Fruit fly (Drosophila melanogaster): ENCODE data around the gene CG9515.

dm6 chr2L:8937003-8937402 is 6.1 kb downstream of the CG9515 start, which contains the start of gene Tsp29Fb:
- TF ChIP-seq kay (GFP tag; optimal IDR thresholded peaks at IDR 0.05) (no peak), Dll (GFP tag; IDR thresholded peaks at IDR 0.05; ENCODE audit: partially characterized antibody) (no peak), Hr78 (GFP tag; optimal IDR thresholded peaks at IDR 0.05) (peak in 1 of 2 experiments; percentile 7), Nf-YC (tag; optimal IDR thresholded peaks at IDR 0.05) (peak; percentile 75), CG2889 (GFP tag; IDR thresholded peaks at IDR 0.05) (no peak), kni (GFP tag; optimal IDR thresholded peaks at IDR 0.05) (no peak), CG1024 (GFP tag; IDR thresholded peaks at IDR 0.05) (no peak), CG3281 (GFP tag; optimal IDR thresholded peaks at IDR 0.05) (peak; percentile 85), dysf (GFP tag; IDR thresholded peaks at IDR 0.05) (peak; percentile 81; the same call in 2 of the 3 replicates), H15 (GFP tag; IDR thresholded peaks at IDR 0.05) (peak; percentile 47; the same call in 1 of the 3 replicates), crol (GFP tag; IDR thresholded peaks at IDR 0.05) (no peak), CG7987 (GFP tag; optimal IDR thresholded peaks at IDR 0.05) (no peak)
